Worm (Caenorhabditis elegans): ENCODE results near the gene R13D7.2.

DNA sequence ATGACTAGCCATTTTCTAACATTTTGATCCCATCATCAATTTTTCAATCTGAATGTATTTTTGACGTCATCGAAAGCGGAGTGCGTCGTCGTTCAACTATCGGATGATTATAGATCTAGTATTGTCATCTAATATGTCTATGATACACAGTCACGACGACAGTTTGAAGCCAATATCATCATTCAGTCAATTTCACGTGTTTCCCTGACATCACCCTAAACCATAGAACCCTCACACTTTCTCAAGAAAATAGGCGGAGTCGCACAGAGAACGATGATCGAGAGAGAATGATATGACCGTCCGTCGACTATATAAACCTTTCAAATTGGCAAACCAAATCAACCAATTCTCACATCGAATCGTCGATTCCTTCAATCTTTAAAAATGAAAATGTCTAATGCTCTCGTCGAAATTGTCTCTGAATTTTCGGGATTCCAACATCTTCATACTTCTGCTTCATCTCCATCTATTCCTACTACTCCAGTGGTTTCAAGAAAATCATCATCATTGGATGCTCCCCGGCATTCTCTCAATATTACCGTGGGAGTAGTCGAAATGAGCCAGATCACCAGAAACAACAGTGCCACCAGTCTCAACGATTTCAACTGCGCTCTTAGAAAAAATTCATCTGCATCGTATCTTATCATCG, 6.2 kb downstream of the R13D7.2 start, which contains the start of gene F18E3.13:
- no peak for TF ChIP-seq B0336.3 (GFP tag; IDR thresholded peaks at IDR 0.05)
- no peak for TF ChIP-seq tbp1 (GFP tag; optimal IDR thresholded peaks at IDR 0.05)
- TF ChIP-seq madf-8 (GFP tag; conservative IDR thresholded peaks at IDR 0.05) = no peak
- TF ChIP-seq fkh-3 (tag; optimal IDR thresholded peaks at IDR 0.05) = no peak
- no peak for TF ChIP-seq lsy-27 (tag; optimal IDR thresholded peaks at IDR 0.05; ENCODE audit: borderline replicate concordance, insufficient read depth)
- TF ChIP-seq ceh-27 (GFP tag; optimal IDR thresholded peaks at IDR 0.05) = no peak
- no peak for TF ChIP-seq gei-17 (GFP tag; optimal IDR thresholded peaks at IDR 0.05)
- TF ChIP-seq lin-54 (GFP tag; optimal IDR thresholded peaks at IDR 0.05) = no peak
- no peak for TF ChIP-seq hrde-1 (tag; optimal IDR thresholded peaks at IDR 0.05; ENCODE audit: borderline replicate concordance)
- TF ChIP-seq F52B5.7 (tag; optimal IDR thresholded peaks at IDR 0.05) = no peak
- TF ChIP-seq sdz-38 (tag; optimal IDR thresholded peaks at IDR 0.05) = no peak

Measured in whole organism, young adult.